Fruit fly (Drosophila melanogaster): ENCODE results near the gene Lip4.
A peak's percentile ranks its signal among the peaks of the same experiment; 100 is the strongest.

Lip4 gene

DNA sequence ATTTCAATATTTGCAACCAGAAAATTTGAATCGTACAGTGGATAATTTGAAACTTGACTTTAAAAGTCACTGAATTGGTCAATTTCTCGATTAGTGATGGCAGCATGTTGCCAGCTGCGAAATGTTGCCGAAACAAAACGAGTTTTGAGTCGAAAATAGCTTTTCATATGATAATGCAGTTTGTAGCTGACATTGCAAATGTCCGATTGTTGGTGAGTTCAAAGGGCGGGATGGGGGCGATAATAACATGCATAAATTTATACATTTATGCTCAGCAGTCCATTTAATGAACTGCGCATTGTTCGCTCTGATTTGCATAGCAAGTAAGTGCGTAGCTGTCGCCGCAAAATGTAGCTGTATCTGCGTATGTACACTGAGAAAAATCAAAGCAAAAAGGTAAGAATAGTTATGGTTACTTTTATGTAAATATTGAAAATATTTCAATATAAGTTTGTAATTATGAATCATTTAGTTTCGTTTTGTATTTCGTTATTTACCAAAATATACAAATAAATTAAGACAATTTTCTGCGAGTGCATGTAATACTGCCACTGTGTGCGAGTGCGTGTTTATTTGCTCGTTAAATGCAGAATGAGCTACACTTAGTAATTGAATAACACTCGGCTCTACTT lies at the start of gene Lip4 (continued):
- no peak for TF ChIP-seq CG6654 (GFP tag; optimal IDR thresholded peaks at IDR 0.05)
- TF ChIP-seq sima (GFP tag; optimal IDR thresholded peaks at IDR 0.05), result peak; percentile 3
- no peak for TF ChIP-seq sisA (GFP tag; IDR thresholded peaks at IDR 0.05)
- TF ChIP-seq pan (optimal IDR thresholded peaks at IDR 0.05), result no peak
- TF ChIP-seq pan (GFP tag; optimal IDR thresholded peaks at IDR 0.05 in 1 of 2, IDR thresholded peaks at IDR 0.05 in 1 of 2), result peak in 1 of 2 experiments; percentile 89
- peak; percentile 58 for TF ChIP-seq odd (GFP tag; optimal IDR thresholded peaks at IDR 0.05)
- peak; percentile 44 for TF ChIP-seq trem (tag; optimal IDR thresholded peaks at IDR 0.05)
- TF ChIP-seq nau (GFP tag; optimal IDR thresholded peaks at IDR 0.05), result peak; percentile 79
- TF ChIP-seq sob (GFP tag; IDR thresholded peaks at IDR 0.05), result no peak
- TF ChIP-seq nerfin-2 (GFP tag; IDR thresholded peaks at IDR 0.05; ENCODE audit: partially characterized antibody), result no peak
- peak; percentile 76 for TF ChIP-seq CG18599 (GFP tag; optimal IDR thresholded peaks at IDR 0.05)
- peak; percentile 42 for TF ChIP-seq CG8089 (GFP tag; optimal IDR thresholded peaks at IDR 0.05)
- peak; percentile 82 for TF ChIP-seq stc (GFP tag; IDR thresholded peaks at IDR 0.05)
- no peak for TF ChIP-seq Dll (GFP tag; IDR thresholded peaks at IDR 0.05; ENCODE audit: partially characterized antibody)
- peak; percentile 67 for TF ChIP-seq CG5180 (GFP tag; optimal IDR thresholded peaks at IDR 0.05)
- no peak for TF ChIP-seq jigr1 (GFP tag; IDR thresholded peaks at IDR 0.05)
- TF ChIP-seq CG17612 (GFP tag; IDR thresholded peaks at IDR 0.05), result peak; percentile 43; the same call in 1 of the 2 replicates
- no peak for TF ChIP-seq CG10431 (GFP tag; optimal IDR thresholded peaks at IDR 0.05)
- TF ChIP-seq pnt (GFP tag; optimal IDR thresholded peaks at IDR 0.05), result peak; percentile 2
- no peak for TF ChIP-seq aop (GFP tag; IDR thresholded peaks at IDR 0.05)
- TF ChIP-seq fd64A (GFP tag; optimal IDR thresholded peaks at IDR 0.05), result no peak
- no peak for TF ChIP-seq CG7963 (GFP tag; IDR thresholded peaks at IDR 0.05; ENCODE audit: partially characterized antibody)
- peak; percentile 67 for TF ChIP-seq CG8388 (GFP tag; optimal IDR thresholded peaks at IDR 0.05)
- TF ChIP-seq CG34376 (GFP tag; optimal IDR thresholded peaks at IDR 0.05), result no peak
- TF ChIP-seq H2.0 (GFP tag; IDR thresholded peaks at IDR 0.05), result peak; percentile 78
- peak; percentile 4 for TF ChIP-seq CG33213 (GFP tag; optimal IDR thresholded peaks at IDR 0.05)
- TF ChIP-seq Antp (GFP tag; optimal IDR thresholded peaks at IDR 0.05), result no peak
- TF ChIP-seq emc (GFP tag; optimal IDR thresholded peaks at IDR 0.05), result no peak
- no peak for TF ChIP-seq unc-4 (GFP tag; IDR thresholded peaks at IDR 0.05; ENCODE audit: partially characterized antibody)
- no peak for TF ChIP-seq CG3838 (GFP tag; optimal IDR thresholded peaks at IDR 0.05)
- TF ChIP-seq scrt (GFP tag; optimal IDR thresholded peaks at IDR 0.05), result peak; percentile 47
- no peak for TF ChIP-seq CG7745 (tag; optimal IDR thresholded peaks at IDR 0.05)
- TF ChIP-seq pros (GFP tag; optimal IDR thresholded peaks at IDR 0.05), result no peak
- TF ChIP-seq sens (GFP tag), result peak; percentile 95
- no peak for TF ChIP-seq Ets97D (GFP tag; optimal IDR thresholded peaks at IDR 0.05)
- TF ChIP-seq wor (GFP tag; IDR thresholded peaks at IDR 0.05), result peak; percentile 70
- no peak for TF ChIP-seq CG42726 (GFP tag; IDR thresholded peaks at IDR 0.05; ENCODE audit: partially characterized antibody)
- peak; percentile 71 for TF ChIP-seq tio (GFP tag; optimal IDR thresholded peaks at IDR 0.05)
- no peak for TF ChIP-seq btn (GFP tag; optimal IDR thresholded peaks at IDR 0.05)
- TF ChIP-seq CG17328 (GFP tag; IDR thresholded peaks at IDR 0.05), result peak; percentile 79
- peak; percentile 56 for TF ChIP-seq CG18011 (GFP tag; optimal IDR thresholded peaks at IDR 0.05)
- TF ChIP-seq ewg (GFP tag; optimal IDR thresholded peaks at IDR 0.05), result peak; percentile 48
- peak; percentile 79 for TF ChIP-seq ap (GFP tag; IDR thresholded peaks at IDR 0.05)
- peak; percentile 77 for TF ChIP-seq Xbp1 (GFP tag; optimal IDR thresholded peaks at IDR 0.05)
- TF ChIP-seq YL-1 (GFP tag; optimal IDR thresholded peaks at IDR 0.05), result no peak
- peak; percentile 19 for TF ChIP-seq Six4 (GFP tag; optimal IDR thresholded peaks at IDR 0.05)
- TF ChIP-seq CG34224 (GFP tag; IDR thresholded peaks at IDR 0.05; ENCODE audit: partially characterized antibody), result no peak
- peak; percentile 14 for TF ChIP-seq fu2 (GFP tag; optimal IDR thresholded peaks at IDR 0.05)
- TF ChIP-seq CTCF (GFP tag; optimal IDR thresholded peaks at IDR 0.05), result peak; percentile 4
- TF ChIP-seq CG6272 (GFP tag; IDR thresholded peaks at IDR 0.05), result peak; percentile 38; the same call in 1 of the 2 replicates
- TF ChIP-seq chn (GFP tag; optimal IDR thresholded peaks at IDR 0.05), result peak; percentile 50
